Worm (Caenorhabditis elegans): Measurements from ENCODE around the gene srh-223.

DNA sequence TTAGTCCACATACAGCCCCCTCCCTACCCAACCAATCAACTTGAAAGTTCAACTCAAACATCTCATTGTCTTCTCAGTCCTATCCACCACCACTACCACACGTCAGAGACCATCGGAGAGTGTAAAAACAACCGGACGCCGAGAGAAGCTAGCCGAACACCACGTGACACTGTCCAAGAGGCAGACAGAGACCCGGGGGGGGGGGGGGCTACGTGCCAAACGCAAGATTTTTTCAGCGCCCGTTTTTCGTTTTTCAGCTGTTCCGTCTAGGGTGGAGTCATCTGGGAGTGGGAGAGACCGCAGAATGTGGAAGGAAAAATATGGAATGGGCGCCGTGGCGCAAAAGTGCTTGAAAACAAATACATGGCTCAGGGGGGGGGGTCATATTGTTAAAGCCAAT, 44.2 kb downstream of the srh-223 start:
- TF ChIP-seq unc-39 (tag; optimal IDR thresholded peaks at IDR 0.05), result no peak
- TF ChIP-seq elt-3 (tag; optimal IDR thresholded peaks at IDR 0.05), result no peak
- TF ChIP-seq mep-1 (tag; optimal IDR thresholded peaks at IDR 0.05), result no peak
- TF ChIP-seq sptf-1 (tag; optimal IDR thresholded peaks at IDR 0.05), result no peak
- TF ChIP-seq pha-4 (tag; optimal IDR thresholded peaks at IDR 0.05), result no peak
- no peak for TF ChIP-seq M03D4.4 (tag; optimal IDR thresholded peaks at IDR 0.05)
- no peak for TF ChIP-seq nhr-2 (tag; optimal IDR thresholded peaks at IDR 0.05)
- TF ChIP-seq lsy-2 (tag; optimal IDR thresholded peaks at IDR 0.05), result no peak

Data from whole organism, mixed stage, embryonic.